Fruit fly (Drosophila melanogaster) whole organism, embryonic: ENCODE results near the gene IntS2.

Experiments used
- Atf3 ChIP-seq: fragments of 200-800 bp; sonication (Bioruptor generic); optimal IDR thresholded peaks from 3 replicates; lab custom pipeline; 2016; ENCODE audit warnings: missing biosample characterization, missing genetic modification characterization
- CG10274 ChIP-seq: fragments of 200-800 bp; sonication (Bioruptor generic); optimal IDR thresholded peaks from 3 replicates; lab custom pipeline; 2017; ENCODE audit warnings: missing biosample characterization, mild to moderate bottlenecking, missing genetic modification characterization
- CG10366 ChIP-seq: fragments of 200-800 bp; sonication (Bioruptor generic); IDR thresholded peaks from 2 replicates; pipeline ENCODE4 v1.3.6; 2022; ENCODE audit warnings: missing biosample characterization, missing genetic modification characterization
- CG10431 ChIP-seq: fragments of 200-800 bp; sonication (Bioruptor generic); optimal IDR thresholded peaks from 3 replicates; lab custom pipeline; 2018; ENCODE audit warnings: missing biosample characterization, mild to moderate bottlenecking, missing genetic modification characterization
- CG10979 ChIP-seq: fragments of 200-800 bp; sonication (Bioruptor generic); optimal IDR thresholded peaks from 2 replicates; lab custom pipeline; 2018; ENCODE audit warnings: missing biosample characterization, mild to moderate bottlenecking, missing genetic modification characterization, moderate library complexity
- CG12942 ChIP-seq: fragments of 200-800 bp; sonication (Bioruptor generic); optimal IDR thresholded peaks from 3 replicates; lab custom pipeline; 2016; ENCODE audit warnings: missing biosample characterization, missing genetic modification characterization
- CG14667 ChIP-seq: fragments of 200-800 bp; sonication (Bioruptor generic); IDR thresholded peaks from 2 replicates; pipeline ENCODE4 v1.3.6; 2022; ENCODE audit warnings: missing biosample characterization, missing genetic modification characterization
- CG15011 ChIP-seq: fragments of 200-800 bp; sonication (Bioruptor generic); optimal IDR thresholded peaks from 3 replicates; lab custom pipeline; 2018; ENCODE audit warnings: missing biosample characterization, mild to moderate bottlenecking, missing genetic modification characterization
- CG1529 ChIP-seq: fragments of 200-800 bp; sonication (Bioruptor generic); optimal IDR thresholded peaks from 3 replicates; lab custom pipeline; 2018; ENCODE audit warnings: missing biosample characterization, missing genetic modification characterization
- CG1602 ChIP-seq: fragments of 200-800 bp; sonication (Bioruptor generic); optimal IDR thresholded peaks from 3 replicates; lab custom pipeline; 2016; ENCODE audit warnings: missing biosample characterization, missing genetic modification characterization
- CG16815 ChIP-seq: fragments of 200-800 bp; sonication (Bioruptor generic); optimal IDR thresholded peaks from 3 replicates; lab custom pipeline; 2017; ENCODE audit warnings: missing biosample characterization, mild to moderate bottlenecking, missing genetic modification characterization
- CG17385 ChIP-seq: fragments of 200-800 bp; sonication (Bioruptor generic); optimal IDR thresholded peaks from 3 replicates; lab custom pipeline; 2018; ENCODE audit warnings: missing biosample characterization, mild to moderate bottlenecking, missing genetic modification characterization
- CG17802 ChIP-seq: fragments of 200-800 bp; sonication (Bioruptor generic); optimal IDR thresholded peaks from 2 replicates; lab custom pipeline; 2018; ENCODE audit warnings: missing biosample characterization, mild to moderate bottlenecking, missing genetic modification characterization, moderate library complexity
- CG1792 ChIP-seq: fragments of 200-800 bp; sonication (Bioruptor generic); optimal IDR thresholded peaks from 2 replicates; lab custom pipeline; 2016; ENCODE audit warnings: missing biosample characterization, missing genetic modification characterization
- CG18011 ChIP-seq: fragments of 200-800 bp; sonication (Bioruptor generic); optimal IDR thresholded peaks from 2 replicates; lab custom pipeline; 2017; ENCODE audit warnings: missing biosample characterization, missing genetic modification characterization, mild to moderate bottlenecking, moderate library complexity, missing genotype
- CG18764 ChIP-seq: fragments of 200-800 bp; sonication (Bioruptor generic); optimal IDR thresholded peaks from 3 replicates; lab custom pipeline; 2016; ENCODE audit warnings: missing biosample characterization, missing genetic modification characterization
- CG30020 ChIP-seq: fragments of 200-800 bp; optimal IDR thresholded peaks from 2 replicates; lab custom pipeline; 2019; ENCODE audit warnings: missing biosample characterization, mild to moderate bottlenecking, missing genetic modification characterization, moderate library complexity
- CG30431 ChIP-seq: fragments of 200-800 bp; sonication (Bioruptor generic); optimal IDR thresholded peaks from 2 replicates; lab custom pipeline; 2017; ENCODE audit warnings: missing biosample characterization, missing genetic modification characterization
- CG31224 ChIP-seq: fragments of 200-800 bp; sonication (Bioruptor generic); IDR thresholded peaks from 2 replicates; pipeline ENCODE4 v1.3.6; 2022; ENCODE audit warnings: missing biosample characterization, missing genetic modification characterization
- CG34422 ChIP-seq: fragments of 200-800 bp; sonication (Bioruptor generic); IDR thresholded peaks from 3 replicates; pipeline ENCODE4 v1.3.6; 2022; ENCODE audit warnings: missing biosample characterization, missing genetic modification characterization
- CG5180 ChIP-seq: fragments of 200-800 bp; sonication (Bioruptor generic); optimal IDR thresholded peaks from 3 replicates; lab custom pipeline; 2017; ENCODE audit warnings: missing biosample characterization, missing genetic modification characterization, mild to moderate bottlenecking, moderate library complexity, missing genetic modification reagents
- CG6654 ChIP-seq: fragments of 200-800 bp; sonication (Bioruptor generic); optimal IDR thresholded peaks from 2 replicates; lab custom pipeline; 2017; ENCODE audit warnings: missing biosample characterization, mild to moderate bottlenecking, missing genetic modification characterization
- CG6813 ChIP-seq: fragments of 200-800 bp; sonication (Bioruptor generic); optimal IDR thresholded peaks from 2 replicates; lab custom pipeline; 2017; ENCODE audit warnings: missing biosample characterization, missing genetic modification characterization, mild to moderate bottlenecking, moderate library complexity, missing genetic modification reagents
- CG7839 ChIP-seq: fragments of 200-800 bp; sonication (Bioruptor generic); optimal IDR thresholded peaks from 3 replicates; lab custom pipeline; 2018; ENCODE audit warnings: missing biosample characterization, mild to moderate bottlenecking, missing genetic modification characterization, moderate library complexity
- CG8281 ChIP-seq: fragments of 200-800 bp; sonication (Bioruptor generic); optimal IDR thresholded peaks from 2 replicates; lab custom pipeline; 2018; ENCODE audit warnings: missing biosample characterization, mild to moderate bottlenecking, missing genetic modification characterization, moderate library complexity
- D19A ChIP-seq: fragments of 200-800 bp; optimal IDR thresholded peaks from 3 replicates; lab custom pipeline; 2019; ENCODE audit warnings: missing biosample characterization, mild to moderate bottlenecking, missing genetic modification characterization, moderate library complexity
- Deaf1 ChIP-seq: fragments of 200-800 bp; optimal IDR thresholded peaks from 3 replicates; lab custom pipeline; 2019; ENCODE audit warnings: missing biosample characterization, mild to moderate bottlenecking, missing genetic modification characterization, moderate library complexity
- Dref ChIP-seq: fragments of 200-800 bp; sonication (Bioruptor generic); IDR thresholded peaks from 2 replicates; pipeline ENCODE4 v1.3.6; 2022; ENCODE audit warnings: missing biosample characterization, missing genetic modification characterization
- Fer3 ChIP-seq: fragments of 200-800 bp; sonication (Bioruptor generic); optimal IDR thresholded peaks from 2 replicates; lab custom pipeline; 2018; ENCODE audit warnings: missing biosample characterization, mild to moderate bottlenecking, missing genetic modification characterization, moderate library complexity
- Gsc ChIP-seq: fragments of 200-800 bp; sonication (Bioruptor generic); IDR thresholded peaks from 2 replicates; pipeline ENCODE4 v1.3.6; 2022; ENCODE audit warnings: missing biosample characterization, missing genetic modification characterization
- HLH54F ChIP-seq: fragments of 200-800 bp; sonication (Bioruptor generic); optimal IDR thresholded peaks from 3 replicates; lab custom pipeline; 2016; ENCODE audit warnings: missing biosample characterization, missing genetic modification characterization
- HLHmδ ChIP-seq: fragments of 200-800 bp; sonication (Bioruptor generic); optimal IDR thresholded peaks from 2 replicates; lab custom pipeline; 2018; ENCODE audit warnings: missing biosample characterization, mild to moderate bottlenecking, missing genetic modification characterization, moderate library complexity
- HmgD ChIP-seq: fragments of 200-800 bp; sonication (Bioruptor generic); optimal IDR thresholded peaks from 3 replicates; lab custom pipeline; 2016; ENCODE audit warnings: missing biosample characterization, missing genetic modification characterization
- Mad ChIP-seq: fragments of 200-800 bp; sonication (Bioruptor generic); optimal IDR thresholded peaks from 2 replicates; lab custom pipeline; 2016; ENCODE audit warnings: missing biosample characterization, missing genetic modification characterization
- Nf-YA ChIP-seq: fragments of 200-800 bp; sonication (Bioruptor generic); IDR thresholded peaks from 2 replicates; pipeline ENCODE4 v1.3.6; 2022; ENCODE audit warnings: missing biosample characterization, missing genetic modification characterization
- Poxn ChIP-seq: fragments of 200-800 bp; sonication (Bioruptor generic); IDR thresholded peaks from 2 replicates; pipeline ENCODE4 v1.3.6; 2022; ENCODE audit warnings: missing biosample characterization, missing genetic modification characterization
- Ravus ChIP-seq: fragments of 200-800 bp; sonication (Bioruptor generic); IDR thresholded peaks from 2 replicates; pipeline ENCODE4 v1.3.6; 2022; ENCODE audit warnings: missing biosample characterization, missing genetic modification characterization
- al ChIP-seq: fragments of 200-800 bp; sonication (Bioruptor generic); IDR thresholded peaks from 2 replicates; pipeline ENCODE4 v1.3.6; 2022; ENCODE audit warnings: missing biosample characterization, missing genetic modification characterization
- bigmax ChIP-seq: fragments of 200-800 bp; sonication (Bioruptor generic); optimal IDR thresholded peaks from 2 replicates; lab custom pipeline; 2018; ENCODE audit warnings: missing biosample characterization, mild to moderate bottlenecking, missing genetic modification characterization
- br ChIP-seq: fragments of >200 bp; optimal IDR thresholded peaks from 2 replicates; lab custom pipeline; 2017
- crol ChIP-seq: fragments of 200-800 bp; sonication (Bioruptor generic); IDR thresholded peaks from 2 replicates; pipeline ENCODE4 v1.3.6; 2022; ENCODE audit warnings: missing biosample characterization, missing genetic modification characterization
- da ChIP-seq: fragments of 200-800 bp; sonication (Bioruptor generic); optimal IDR thresholded peaks from 2 replicates; lab custom pipeline; 2016; ENCODE audit warnings: missing biosample characterization, missing genetic modification characterization
- emc ChIP-seq: fragments of 200-800 bp; sonication (Bioruptor generic); optimal IDR thresholded peaks from 2 replicates; lab custom pipeline; 2016; ENCODE audit warnings: missing biosample characterization, missing genetic modification characterization
- hbn ChIP-seq: fragments of 200-800 bp; sonication (Bioruptor generic); IDR thresholded peaks from 2 replicates; pipeline ENCODE4 v1.3.6; 2022; ENCODE audit warnings: missing biosample characterization, missing genetic modification characterization; ENCODE audit not compliant: partially characterized antibody
- jing ChIP-seq: fragments of 200-800 bp; sonication (Bioruptor generic); optimal IDR thresholded peaks from 2 replicates; lab custom pipeline; 2018; ENCODE audit warnings: missing biosample characterization, mild to moderate bottlenecking, missing genetic modification characterization
- nmo ChIP-seq: fragments of 200-800 bp; sonication (Bioruptor generic); optimal IDR thresholded peaks from 2 replicates; lab custom pipeline; 2018; ENCODE audit warnings: missing biosample characterization, mild to moderate bottlenecking, missing genetic modification characterization, moderate library complexity
- peb ChIP-seq: fragments of 200-800 bp; sonication (Bioruptor generic); IDR thresholded peaks from 2 replicates; pipeline ENCODE4 v1.3.6; 2022; ENCODE audit warnings: missing biosample characterization, missing genetic modification characterization
- ranshi ChIP-seq: fragments of 200-800 bp; sonication (Bioruptor generic); IDR thresholded peaks from 2 replicates; pipeline ENCODE4 v1.3.6; 2022; ENCODE audit warnings: missing biosample characterization, missing genetic modification characterization
- sima ChIP-seq: fragments of 200-800 bp; sonication (Bioruptor generic); optimal IDR thresholded peaks from 2 replicates; lab custom pipeline; 2016; ENCODE audit warnings: missing biosample characterization, missing genetic modification characterization
- sna ChIP-seq: fragments of 200-800 bp; sonication (Bioruptor generic); IDR thresholded peaks from 2 replicates; pipeline ENCODE4 v1.3.6; 2022; ENCODE audit warnings: missing biosample characterization, missing genetic modification characterization; ENCODE audit not compliant: partially characterized antibody
- tap ChIP-seq: fragments of 200-800 bp; optimal IDR thresholded peaks from 3 replicates; lab custom pipeline; 2019; ENCODE audit warnings: missing biosample characterization, mild to moderate bottlenecking, missing genetic modification characterization, moderate library complexity
- wek ChIP-seq: fragments of 200-800 bp; sonication (Bioruptor generic); optimal IDR thresholded peaks from 3 replicates; lab custom pipeline; 2018; ENCODE audit warnings: missing biosample characterization, mild to moderate bottlenecking, missing genetic modification characterization, moderate library complexity
- z ChIP-seq: fragments of 200-800 bp; sonication (Bioruptor generic); IDR thresholded peaks from 3 replicates; pipeline ENCODE4 v1.3.6; 2022; ENCODE audit warnings: missing biosample characterization, missing genetic modification characterization

IntS2 gene

DNA sequence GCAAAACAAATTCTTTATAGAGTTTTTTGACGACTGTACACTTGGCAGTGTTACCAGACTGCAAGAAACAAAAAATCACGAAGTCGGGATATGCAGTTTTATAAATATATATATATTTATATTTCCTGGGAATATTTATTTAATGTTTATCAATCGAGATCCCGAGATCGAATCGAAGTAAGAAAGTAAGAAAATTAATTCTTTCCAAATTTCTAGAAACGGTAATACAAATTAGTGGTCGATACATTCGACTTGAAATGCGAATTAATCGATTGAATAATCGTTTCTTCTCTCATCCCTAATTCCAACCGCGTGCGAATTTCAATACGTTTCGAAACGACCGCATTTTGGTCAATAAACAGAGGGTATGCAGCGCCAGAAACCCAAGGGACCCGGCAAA, 20.6 kb downstream of the IntS2 start, which contains the start of the genes CG8289 and CG5800 (continued):
- TF ChIP-seq CG10366 = no peak
- TF ChIP-seq CG10274 (GFP tag; lab: Kevin White, UChicago) = no peak
- TF ChIP-seq CG17385 (GFP tag; lab: Kevin White, UChicago) = no peak
- no peak for TF ChIP-seq z
- TF ChIP-seq Fer3 (tag; lab: Kevin White, UChicago) = no peak
- TF ChIP-seq nmo (GFP tag; lab: Kevin White, UChicago) = peak; percentile 49
- TF ChIP-seq CG17802 = no peak
- TF ChIP-seq Mad = no peak
- TF ChIP-seq sima (GFP tag; lab: Kevin White, UChicago) = no peak
- no peak for TF ChIP-seq Poxn (GFP tag; lab: Robert Waterston, UW)
- TF ChIP-seq CG10431 (GFP tag; lab: Kevin White, UChicago) = no peak
- no peak for TF ChIP-seq jing
- no peak for TF ChIP-seq CG18011
- TF ChIP-seq ranshi (GFP tag; lab: Robert Waterston, UW) = no peak
- TF ChIP-seq CG14667 (GFP tag; lab: Robert Waterston, UW) = no peak
- no peak for TF ChIP-seq CG16815 (GFP tag; lab: Kevin White, UChicago)
- no peak for TF ChIP-seq CG30431 (GFP tag; lab: Kevin White, UChicago)
- no peak for TF ChIP-seq CG6654 (GFP tag; lab: Kevin White, UChicago)
- TF ChIP-seq HLH54F = no peak
- no peak for TF ChIP-seq tap (tag; lab: Kevin White, UChicago)
- no peak for TF ChIP-seq peb (GFP tag; lab: Robert Waterston, UW)
- TF ChIP-seq CG1529 (GFP tag; lab: Kevin White, UChicago) = no peak
- TF ChIP-seq Atf3 (GFP tag; lab: Kevin White, UChicago) = no peak
- TF ChIP-seq CG34422 (GFP tag; lab: Robert Waterston, UW) = no peak
- no peak for TF ChIP-seq da (GFP tag; lab: Kevin White, UChicago)
- TF ChIP-seq hbn (GFP tag; lab: Robert Waterston, UW) = peak; percentile 41; the same call in 1 of the 2 replicates
- TF ChIP-seq CG10979 (tag; lab: Kevin White, UChicago) = peak; percentile 19
- no peak for TF ChIP-seq CG31224 (GFP tag; lab: Robert Waterston, UW)
- no peak for TF ChIP-seq Deaf1 (tag; lab: Kevin White, UChicago)
- no peak for TF ChIP-seq Gsc (GFP tag; lab: Robert Waterston, UW)
- no peak for TF ChIP-seq Nf-YA
- no peak for TF ChIP-seq CG7839 (tag; lab: Kevin White, UChicago)
- no peak for TF ChIP-seq HLHmδ (GFP tag; lab: Kevin White, UChicago)
- TF ChIP-seq CG1602 (GFP tag; lab: Kevin White, UChicago) = no peak
- no peak for TF ChIP-seq CG5180
- TF ChIP-seq CG1792 (GFP tag; lab: Kevin White, UChicago) = no peak
- TF ChIP-seq br (lab: Kevin White, UChicago) = no peak
- TF ChIP-seq CG8281 (tag; lab: Kevin White, UChicago) = no peak
- peak; percentile 59 for TF ChIP-seq sna (GFP tag; lab: Robert Waterston, UW)
- no peak for TF ChIP-seq CG15011 (GFP tag; lab: Kevin White, UChicago)
- TF ChIP-seq CG18764 (GFP tag; lab: Kevin White, UChicago) = no peak
- no peak for TF ChIP-seq Ravus (GFP tag; lab: Robert Waterston, UW)
- TF ChIP-seq crol (GFP tag; lab: Robert Waterston, UW) = no peak
- TF ChIP-seq Dref (GFP tag; lab: Robert Waterston, UW) = peak; percentile 67
- TF ChIP-seq bigmax = no peak
- TF ChIP-seq al (GFP tag; lab: Robert Waterston, UW) = no peak
- TF ChIP-seq CG12942 (GFP tag; lab: Kevin White, UChicago) = no peak
- TF ChIP-seq HmgD = no peak
- no peak for TF ChIP-seq D19A (tag; lab: Kevin White, UChicago)
- TF ChIP-seq emc (GFP tag; lab: Kevin White, UChicago) = no peak
- no peak for TF ChIP-seq CG6813
- no peak for TF ChIP-seq wek
- peak; percentile 39 for TF ChIP-seq CG30020 (tag; lab: Kevin White, UChicago)
